Worm (Caenorhabditis elegans) whole organism, L2 larva: ENCODE data around the gene dyc-1.
A peak's percentile ranks its signal among the peaks of the same experiment; 100 is the strongest.

Experiments
- F13H6.1 ChIP-seq: sonication (generic microtip); optimal IDR thresholded peaks from 2 replicates; lab custom pipeline; 2016; ENCODE audit warnings: missing genetic modification characterization, missing compliant biosample characterization
- blmp-1 ChIP-seq: sonication (generic microtip); optimal IDR thresholded peaks from 2 replicates; lab custom pipeline; 2017; ENCODE audit warnings: missing genetic modification characterization, mild to moderate bottlenecking, missing compliant biosample characterization, antibody characterized with exemption, moderate library complexity; ENCODE audit not compliant: insufficient read depth
- nhr-12 ChIP-seq: fragments of 150-350 bp; optimal IDR thresholded peaks from 2 replicates; lab custom pipeline; 2014; ENCODE audit warnings: missing biosample characterization, missing genetic modification characterization
- skn-1 ChIP-seq: sonication (generic microtip); optimal IDR thresholded peaks from 2 replicates; lab custom pipeline; 2017; ENCODE audit warnings: missing biosample characterization, missing genetic modification characterization

DNA sequence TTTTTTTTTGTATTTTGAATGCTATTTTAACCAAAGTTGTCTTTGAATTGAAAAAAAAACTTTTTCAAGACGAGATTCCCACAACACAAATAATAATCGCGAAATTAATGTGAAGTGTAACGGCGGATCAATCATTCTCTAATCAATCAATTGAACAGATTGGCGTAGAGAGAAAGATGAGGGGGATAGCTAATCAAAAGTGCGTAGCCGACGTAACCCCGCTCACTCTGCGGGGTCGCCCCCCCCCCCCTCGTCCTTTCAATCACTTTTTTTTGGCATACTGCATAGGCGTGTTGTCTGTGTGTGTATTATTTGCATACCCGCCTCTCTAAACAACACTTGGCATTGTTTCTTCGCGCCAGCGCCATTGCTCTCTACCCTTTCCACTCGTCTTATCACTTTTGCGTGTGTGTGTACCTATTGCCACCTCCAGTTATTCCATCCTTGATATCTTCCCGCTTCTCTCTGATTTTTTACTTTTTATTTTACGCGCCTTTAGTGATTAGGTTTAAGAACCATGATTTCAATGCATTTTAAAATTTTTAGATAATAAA, 24.9 kb upstream of the dyc-1 start:
- TF ChIP-seq F13H6.1 (tag; lab: Kevin White, UChicago) = peak; percentile 58
- TF ChIP-seq nhr-12 (tag; lab: Kevin White, UChicago) = no peak
- no peak for TF ChIP-seq skn-1 (tag; lab: Kevin White, UChicago)
- no peak for TF ChIP-seq blmp-1 (tag; lab: Kevin White, UChicago)
